Worm (Caenorhabditis elegans) whole organism, midembryonic: ENCODE data around the gene Y53C12B.1.
"Not testable (repeated sequence)": the region's sequence is repeated elsewhere in the genome, so short reads cannot be mapped to it uniquely, and the experiment has no call there.

ENCODE experiments used
- T22C8.4 ChIP-seq: fragments of 200-800 bp; sonication (Bioruptor generic); IDR thresholded peaks from 2 replicates; pipeline ENCODE4 v1.3.6; 2022; ENCODE audit warnings: missing genetic modification characterization, missing compliant biosample characterization
- cog-1 ChIP-seq: sonication (generic microtip); optimal IDR thresholded peaks from 2 replicates; lab custom pipeline; 2016; ENCODE audit warnings: missing genetic modification characterization, missing compliant biosample characterization
- flt-1 ChIP-seq: fragments of 200-800 bp; sonication (Bioruptor generic); IDR thresholded peaks from 2 replicates; pipeline ENCODE4 v1.3.6; 2022; ENCODE audit warnings: missing genetic modification characterization, missing compliant biosample characterization
- klf-2 ChIP-seq: fragments of 200-800 bp; sonication (Bioruptor generic); conservative IDR thresholded peaks from 2 replicates; pipeline ENCODE4 v1.3.6; 2022; ENCODE audit warnings: missing genetic modification reagents, missing genetic modification characterization, missing compliant biosample characterization
- med-1 ChIP-seq: sonication (generic microtip); optimal IDR thresholded peaks from 2 replicates; lab custom pipeline; 2017; ENCODE audit warnings: missing genetic modification characterization, mild to moderate bottlenecking, missing compliant biosample characterization, antibody characterized with exemption, missing genetic modification reagents; ENCODE audit not compliant: insufficient read depth
- ref-1 ChIP-seq: fragments of 200-800 bp; sonication (Bioruptor generic); conservative IDR thresholded peaks from 2 replicates; pipeline ENCODE4 v1.3.6; 2022; ENCODE audit warnings: missing genetic modification reagents, missing genetic modification characterization, missing compliant biosample characterization
- tab-1 ChIP-seq: fragments of 200-800 bp; sonication (Bioruptor generic); IDR thresholded peaks from 2 replicates; pipeline ENCODE4 v1.3.6; 2022; ENCODE audit warnings: missing genetic modification characterization, missing compliant biosample characterization
- ztf-23 ChIP-seq: fragments of 200-800 bp; sonication (Bioruptor generic); IDR thresholded peaks from 2 replicates; pipeline ENCODE4 v1.3.6; 2022; ENCODE audit warnings: missing genetic modification reagents, missing genetic modification characterization, missing compliant biosample characterization
- ztf-29 ChIP-seq: fragments of 200-800 bp; sonication (Bioruptor generic); IDR thresholded peaks from 2 replicates; pipeline ENCODE4 v1.3.6; 2022; ENCODE audit warnings: missing genetic modification reagents, missing genetic modification characterization, missing compliant biosample characterization

The Y53C12B.1 gene

ce11 chrII:9742784-9743183 lies 3.1 kb downstream of the Y53C12B.1 start, which contains the start of gene pno-1:
Gene pno-1, minus strand, starts transcription at chrII:9742884.
- TF ChIP-seq T22C8.4 (no peak), klf-2 (GFP tag; lab: Robert Waterston, UW) (no peak), tab-1 (GFP tag; lab: Robert Waterston, UW) (no peak), cog-1 (tag; lab: Kevin White, UChicago) (no peak), flt-1 (no peak), med-1 (GFP tag; lab: Kevin White, UChicago) (no peak), ztf-29 (GFP tag; lab: Robert Waterston, UW) (no peak), ref-1 (no peak), ztf-23 (GFP tag; lab: Robert Waterston, UW) (no peak)

DNA sequence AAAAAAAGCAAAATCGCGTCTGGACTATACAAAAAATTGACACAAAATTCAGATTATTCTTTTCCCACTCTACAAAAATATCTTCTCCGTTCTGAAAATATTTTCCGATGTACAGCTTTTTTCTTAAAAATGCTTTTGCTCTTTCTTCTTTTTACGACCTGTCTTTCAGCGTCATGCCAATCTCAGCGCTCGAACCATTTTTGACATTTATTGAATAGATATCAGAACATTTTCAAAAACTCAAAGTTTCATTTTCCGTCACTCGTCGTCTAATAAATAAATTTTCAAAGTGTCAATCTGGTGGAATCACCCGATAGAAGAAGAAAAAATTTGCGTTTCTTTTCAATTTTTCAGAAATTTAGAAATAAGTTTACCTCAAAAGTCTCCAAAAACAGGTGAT lies 4.5 kb downstream of the Y53C12B.1 start:
- TF ChIP-seq klf-2 (GFP tag; lab: Robert Waterston, UW) (no peak), ztf-29 (GFP tag; lab: Robert Waterston, UW) (no peak), flt-1 (no peak), med-1 (GFP tag; lab: Kevin White, UChicago) (no peak), ref-1 (no peak), cog-1 (tag; lab: Kevin White, UChicago) (no peak), tab-1 (GFP tag; lab: Robert Waterston, UW) (no peak), T22C8.4 (no peak), ztf-23 (GFP tag; lab: Robert Waterston, UW) (no peak)

ce11 chrII:9740552-9740951 lies 5.3 kb downstream of the Y53C12B.1 start:
- TF ChIP-seq ztf-29 (GFP tag; lab: Robert Waterston, UW) (no peak), med-1 (GFP tag; lab: Kevin White, UChicago) (no peak), ref-1 (no peak), T22C8.4 (no peak), cog-1 (tag; lab: Kevin White, UChicago) (no peak), tab-1 (GFP tag; lab: Robert Waterston, UW) (no peak), flt-1 (no peak), ztf-23 (GFP tag; lab: Robert Waterston, UW) (no peak), klf-2 (GFP tag; lab: Robert Waterston, UW) (no peak)

- TF ChIP-seq med-1 (GFP tag; lab: Kevin White, UChicago) (no peak), ztf-23 (GFP tag; lab: Robert Waterston, UW) (no peak), flt-1 (no peak), cog-1 (tag; lab: Kevin White, UChicago) (no peak), ref-1 (no peak), klf-2 (GFP tag; lab: Robert Waterston, UW) (no peak), tab-1 (GFP tag; lab: Robert Waterston, UW) (no peak), ztf-29 (GFP tag; lab: Robert Waterston, UW) (no peak), T22C8.4 (no peak)
Measured at ce11 chrII:9738820-9739219, 7.1 kb downstream of the Y53C12B.1 start.

- TF ChIP-seq med-1 (GFP tag; lab: Kevin White, UChicago) (no peak), cog-1 (tag; lab: Kevin White, UChicago) (no peak), tab-1 (GFP tag; lab: Robert Waterston, UW) (no peak), ztf-23 (GFP tag; lab: Robert Waterston, UW) (no peak), klf-2 (GFP tag; lab: Robert Waterston, UW) (no peak), ref-1 (no peak)
Measured at ce11 chrII:9735785-9736184, 10.1 kb downstream of the Y53C12B.1 start.

DNA sequence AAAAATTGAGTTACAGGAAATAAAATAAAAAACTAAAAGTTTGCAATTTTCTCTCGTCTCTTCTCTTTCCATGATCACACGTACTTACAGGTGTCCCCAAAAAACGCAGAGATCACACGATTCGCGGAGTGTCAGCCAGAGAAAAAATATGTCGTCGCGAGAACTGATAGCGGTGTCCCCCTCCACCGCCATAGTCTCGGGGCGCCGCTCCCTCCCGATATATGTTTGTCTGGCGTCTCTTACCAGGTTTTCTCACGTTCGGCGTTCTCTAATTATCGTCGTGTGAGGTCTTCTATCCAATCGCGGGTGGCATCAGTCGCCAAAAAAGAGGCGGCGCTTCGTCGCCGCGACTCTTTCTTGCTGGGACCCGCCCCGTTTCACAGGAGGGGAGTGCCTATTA lies 14.1 kb downstream of the Y53C12B.1 start, which contains the start of gene mab-3:
Gene mab-3 (plus strand): TSS at position 328 of the 400 bp plus-strand sequence.
- not testable (repeated sequence) for TF ChIP-seq flt-1; T22C8.4; med-1 (GFP tag; lab: Kevin White, UChicago)

DNA sequence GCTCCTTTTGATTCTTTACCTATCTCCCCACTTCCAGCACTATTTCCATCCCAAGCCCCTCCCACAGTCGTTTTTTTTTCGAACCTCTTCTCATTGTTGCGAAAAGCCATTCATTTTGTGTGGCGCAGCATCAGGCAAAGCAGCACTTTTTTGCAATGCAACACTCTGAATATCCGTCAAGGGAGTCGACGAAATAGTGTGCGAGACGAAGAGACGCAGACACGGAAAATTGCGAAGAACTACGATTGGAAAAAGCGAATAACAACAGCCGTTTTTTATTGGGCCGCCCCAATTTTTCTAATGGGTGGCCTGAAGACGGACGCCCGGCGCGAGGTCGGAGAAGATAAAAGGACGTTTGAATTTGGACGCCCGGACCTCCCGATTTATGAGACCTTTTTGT lies 16.0 kb downstream of the Y53C12B.1 start:
- TF ChIP-seq tab-1 (GFP tag; lab: Robert Waterston, UW) (no peak), ztf-29 (GFP tag; lab: Robert Waterston, UW) (no peak), med-1 (GFP tag; lab: Kevin White, UChicago) (no peak), cog-1 (tag; lab: Kevin White, UChicago) (no peak), ztf-23 (GFP tag; lab: Robert Waterston, UW) (no peak), klf-2 (GFP tag; lab: Robert Waterston, UW) (no peak), T22C8.4 (no peak), ref-1 (no peak), flt-1 (no peak)

ce11 chrII:9729196-9729595 lies 16.7 kb downstream of the Y53C12B.1 start:
- TF ChIP-seq ztf-23 (GFP tag; lab: Robert Waterston, UW) (no peak), T22C8.4 (no peak), med-1 (GFP tag; lab: Kevin White, UChicago) (no peak), cog-1 (tag; lab: Kevin White, UChicago) (no peak)

DNA sequence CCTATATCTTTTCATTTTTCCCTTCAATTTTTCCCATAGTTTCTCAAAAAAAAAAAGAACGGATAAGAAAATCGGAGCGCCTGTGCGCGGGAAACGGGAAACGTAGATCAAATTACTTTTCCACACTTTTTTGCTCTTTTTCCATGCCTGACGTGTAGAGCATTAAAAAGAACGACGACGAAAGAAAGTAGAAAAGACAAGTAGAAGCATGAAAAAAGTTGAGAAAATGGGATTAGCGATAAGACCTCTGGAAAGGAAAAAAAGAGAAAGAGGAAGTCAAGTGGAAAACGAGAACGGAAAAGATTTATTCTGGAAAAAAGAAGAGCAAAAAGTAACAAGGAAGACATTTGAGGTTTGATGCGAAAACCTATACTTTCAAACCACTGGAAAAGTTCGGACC lies 17.4 kb downstream of the Y53C12B.1 start:
- TF ChIP-seq med-1 (GFP tag; lab: Kevin White, UChicago) = no peak
- TF ChIP-seq cog-1 (tag; lab: Kevin White, UChicago) = no peak
- no peak for TF ChIP-seq klf-2 (GFP tag; lab: Robert Waterston, UW)
- no peak for TF ChIP-seq ref-1
- TF ChIP-seq ztf-29 (GFP tag; lab: Robert Waterston, UW) = no peak
- no peak for TF ChIP-seq flt-1
- TF ChIP-seq tab-1 (GFP tag; lab: Robert Waterston, UW) = no peak
- TF ChIP-seq ztf-23 (GFP tag; lab: Robert Waterston, UW) = no peak
- TF ChIP-seq T22C8.4 = no peak

ce11 chrII:9727192-9727699 lies 18.6 kb downstream of the Y53C12B.1 start:
- TF ChIP-seq klf-2 (GFP tag; lab: Robert Waterston, UW) (no peak), flt-1 (no peak), ref-1 (no peak), tab-1 (GFP tag; lab: Robert Waterston, UW) (no peak), T22C8.4 (no peak), cog-1 (tag; lab: Kevin White, UChicago) (no peak), ztf-23 (GFP tag; lab: Robert Waterston, UW) (no peak), ztf-29 (GFP tag; lab: Robert Waterston, UW) (no peak)
